Worm (Caenorhabditis elegans): ENCODE results near the gene F16G10.10.

DNA sequence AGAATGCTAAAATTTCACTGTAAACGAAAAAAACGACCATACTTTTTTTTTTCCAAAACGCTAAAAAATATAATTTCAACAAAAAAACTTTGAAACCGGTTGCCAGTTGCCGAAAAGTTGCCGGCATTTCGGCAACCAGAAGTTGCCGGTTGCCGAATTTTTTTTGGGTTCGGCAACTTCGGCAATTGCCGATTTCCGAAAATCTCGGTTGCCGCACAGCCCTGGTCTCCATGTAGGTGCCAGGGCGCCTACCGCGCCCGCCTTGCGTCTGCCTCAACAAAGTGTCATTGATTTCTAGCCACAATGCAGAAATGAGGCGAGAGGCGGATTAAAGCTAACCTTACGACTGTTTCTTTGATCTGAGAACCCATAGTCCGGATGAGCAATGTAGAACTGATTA lies 20.3 kb upstream of the F16G10.10 start:
- no peak for TF ChIP-seq fos-1 (tag; optimal IDR thresholded peaks at IDR 0.05)
- TF ChIP-seq snpc-4 (tag; optimal IDR thresholded peaks at IDR 0.05), result no peak
- no peak for TF ChIP-seq ceh-82 (tag; optimal IDR thresholded peaks at IDR 0.05)
- TF ChIP-seq unc-39 (tag; optimal IDR thresholded peaks at IDR 0.05), result no peak
- no peak for TF ChIP-seq zip-11 (GFP tag; IDR thresholded peaks at IDR 0.05)
- TF ChIP-seq unc-62 (GFP tag; optimal IDR thresholded peaks at IDR 0.05 in 1 of 2), result no peak
- TF ChIP-seq unc-62 (tag; optimal IDR thresholded peaks at IDR 0.05), result no peak
- TF ChIP-seq lin-13 (GFP tag; optimal IDR thresholded peaks at IDR 0.05), result no peak
- TF ChIP-seq lsy-2 (tag; optimal IDR thresholded peaks at IDR 0.05), result no peak
- TF ChIP-seq mep-1 (tag; optimal IDR thresholded peaks at IDR 0.05), result no peak
- TF ChIP-seq nhr-28 (tag; optimal IDR thresholded peaks at IDR 0.05), result no peak
- TF ChIP-seq mxl-3 (GFP tag; optimal IDR thresholded peaks at IDR 0.05), result no peak
- no peak for TF ChIP-seq ceh-62 (tag; optimal IDR thresholded peaks at IDR 0.05)
- TF ChIP-seq nhr-42 (GFP tag; IDR thresholded peaks at IDR 0.05), result no peak
- no peak for TF ChIP-seq saeg-2 (GFP tag; IDR thresholded peaks at IDR 0.05)
